Worm (Caenorhabditis elegans): ENCODE measurements around the gene gldi-3.

ce11 chrII:9282787-9283186 lies 2.9 kb upstream of the gldi-3 start:
- no peak for TF ChIP-seq ceh-13 (GFP tag; optimal IDR thresholded peaks at IDR 0.05)
- TF ChIP-seq F13C5.2 (tag; optimal IDR thresholded peaks at IDR 0.05), result peak; percentile 72
- TF ChIP-seq scrt-1 (GFP tag; IDR thresholded peaks at IDR 0.05), result no peak
- TF ChIP-seq pes-1 (GFP tag; IDR thresholded peaks at IDR 0.05), result no peak
- TF ChIP-seq aly-1 (tag; optimal IDR thresholded peaks at IDR 0.05), result no peak
- no peak for TF ChIP-seq B0310.2 (tag; optimal IDR thresholded peaks at IDR 0.05)
- TF ChIP-seq ama-1 (optimal IDR thresholded peaks at IDR 0.05), result no peak
- no peak for TF ChIP-seq flt-1 (GFP tag; IDR thresholded peaks at IDR 0.05)
- TF ChIP-seq sea-1 (GFP tag; conservative IDR thresholded peaks at IDR 0.05), result 0 out of 2 replicates have a peak, but pooled peaks have one; percentile 38
- TF ChIP-seq ceh-36 (tag; optimal IDR thresholded peaks at IDR 0.05), result no peak
- TF ChIP-seq hnd-1 (tag; optimal IDR thresholded peaks at IDR 0.05), result no peak
- TF ChIP-seq tbx-11 (GFP tag; IDR thresholded peaks at IDR 0.05), result no peak
- TF ChIP-seq ets-7 (tag; optimal IDR thresholded peaks at IDR 0.05), result no peak
- no peak for TF ChIP-seq hmbx-1 (tag; optimal IDR thresholded peaks at IDR 0.05)

Data from whole organism, early embryonic.